Worm (Caenorhabditis elegans) whole organism, young adult: ENCODE data around the gene K08D10.11.
"Not testable (repeated sequence)": the region's sequence is repeated elsewhere in the genome, so short reads cannot be mapped to it uniquely, and the experiment has no call there.

ENCODE experiments used
- F22D6.2 ChIP-seq: sonication (generic microtip); optimal IDR thresholded peaks from 2 replicates; lab custom pipeline; 2016; ENCODE audit warnings: mild to moderate bottlenecking, missing genetic modification characterization, missing compliant biosample characterization
- F23B12.7 ChIP-seq: sonication (generic microtip); optimal IDR thresholded peaks from 2 replicates; lab custom pipeline; 2017; ENCODE audit warnings: missing genetic modification characterization, mild to moderate bottlenecking, missing compliant biosample characterization, antibody characterized with exemption, moderate library complexity; ENCODE audit not compliant: insufficient read depth
- F57C9.4 ChIP-seq: sonication (generic microtip); optimal IDR thresholded peaks from 2 replicates; lab custom pipeline; 2017; ENCODE audit warnings: mild to moderate bottlenecking, missing genetic modification characterization, missing compliant biosample characterization
- K12H6.12 ChIP-seq: fragments of 200-800 bp; sonication (Bioruptor generic); optimal IDR thresholded peaks from 2 replicates; lab custom pipeline; 2018; ENCODE audit warnings: mild to moderate bottlenecking, missing genetic modification characterization, missing compliant biosample characterization
- T07F8.4 ChIP-seq: sonication (generic microtip); optimal IDR thresholded peaks from 2 replicates; lab custom pipeline; 2016; ENCODE audit warnings: mild to moderate bottlenecking, missing genetic modification characterization, moderate library complexity, missing compliant biosample characterization
- Y95B8A.8 ChIP-seq: fragments of 200-800 bp; sonication (Bioruptor generic); IDR thresholded peaks from 2 replicates; pipeline ENCODE4 v1.3.6; 2022; ENCODE audit warnings: missing genetic modification reagents, missing genetic modification characterization, missing compliant biosample characterization
- ZK185.1 ChIP-seq: sonication (generic microtip); optimal IDR thresholded peaks from 2 replicates; lab custom pipeline; 2016; ENCODE audit warnings: mild to moderate bottlenecking, missing genetic modification characterization, missing compliant biosample characterization; ENCODE audit not compliant: poor library complexity, severe bottlenecking
- aptf-3 ChIP-seq: fragments of 200-800 bp; sonication (Bioruptor generic); IDR thresholded peaks from 2 replicates; pipeline ENCODE4 v1.3.6; 2022; ENCODE audit warnings: missing genetic modification characterization, missing compliant biosample characterization
- attf-5 ChIP-seq: fragments of 200-800 bp; sonication (Bioruptor generic); optimal IDR thresholded peaks from 2 replicates; lab custom pipeline; 2018; ENCODE audit warnings: mild to moderate bottlenecking, missing genetic modification characterization, missing compliant biosample characterization
- ceh-27 ChIP-seq: fragments of 200-800 bp; sonication (Bioruptor generic); optimal IDR thresholded peaks from 2 replicates; lab custom pipeline; 2018; ENCODE audit warnings: mild to moderate bottlenecking, missing genetic modification characterization, moderate library complexity, missing compliant biosample characterization
- ceh-40 ChIP-seq: fragments of 200-800 bp; sonication (Bioruptor generic); IDR thresholded peaks from 2 replicates; pipeline ENCODE4 v1.3.6; 2022; ENCODE audit warnings: missing genetic modification characterization, missing compliant biosample characterization
- ceh-58 ChIP-seq: fragments of 200-800 bp; sonication (Bioruptor generic); IDR thresholded peaks from 2 replicates; pipeline ENCODE4 v1.3.6; 2022; ENCODE audit warnings: missing genetic modification characterization, missing compliant biosample characterization
- die-1 ChIP-seq: sonication (generic microtip); optimal IDR thresholded peaks from 2 replicates; lab custom pipeline; 2016; ENCODE audit warnings: missing genotype, mild to moderate bottlenecking, missing genetic modification characterization, missing compliant biosample characterization
- egl-18 ChIP-seq: fragments of 200-800 bp; sonication (Bioruptor generic); IDR thresholded peaks from 2 replicates; pipeline ENCODE4 v1.3.6; 2022; ENCODE audit warnings: missing genetic modification reagents, missing genetic modification characterization, missing compliant biosample characterization
- him-1 ChIP-seq: sonication (generic microtip); optimal IDR thresholded peaks from 2 replicates; lab custom pipeline; 2016; ENCODE audit warnings: missing genotype, missing genetic modification reagents, missing genetic modification characterization, missing compliant biosample characterization
- lag-1 ChIP-seq: fragments of 200-800 bp; sonication (Bioruptor generic); IDR thresholded peaks from 2 replicates; pipeline ENCODE4 v1.3.6; 2022; ENCODE audit warnings: missing genetic modification reagents, missing genetic modification characterization, missing compliant biosample characterization
- let-526 ChIP-seq: fragments of 200-800 bp; sonication (Bioruptor generic); IDR thresholded peaks from 2 replicates; pipeline ENCODE4 v1.3.6; 2022; ENCODE audit warnings: missing genetic modification reagents, missing genetic modification characterization, missing compliant biosample characterization
- let-607 ChIP-seq, 2 experiments: fragments of 200-800 bp in 1 of 2; sonication (Bioruptor generic) in 1 of 2; sonication (generic microtip) in 1 of 2; optimal IDR thresholded peaks; 2 replicates each; lab custom pipeline; 2016 to 2018; ENCODE audit warnings: mild to moderate bottlenecking in 2 of 2, missing compliant biosample characterization in 2 of 2, missing genetic modification characterization in 2 of 2, moderate library complexity in 2 of 2, missing genotype in 1 of 2
- lir-1 ChIP-seq: fragments of 200-800 bp; sonication (Bioruptor generic); conservative IDR thresholded peaks from 2 replicates; pipeline ENCODE4 v1.3.6; 2022; ENCODE audit warnings: missing genetic modification reagents, missing genetic modification characterization, missing compliant biosample characterization
- madf-6 ChIP-seq: fragments of 200-800 bp; sonication (Bioruptor generic); IDR thresholded peaks from 2 replicates; pipeline ENCODE4 v1.3.6; 2022; ENCODE audit warnings: missing genetic modification reagents, missing genetic modification characterization, missing compliant biosample characterization
- madf-8 ChIP-seq: fragments of 200-800 bp; sonication (Bioruptor generic); conservative IDR thresholded peaks from 2 replicates; pipeline ENCODE4 v1.3.6; 2022; ENCODE audit warnings: missing genetic modification reagents, missing genetic modification characterization, missing compliant biosample characterization
- nfyb-1 ChIP-seq: fragments of 200-800 bp; sonication (Bioruptor generic); IDR thresholded peaks from 2 replicates; pipeline ENCODE4 v1.3.6; 2022; ENCODE audit warnings: missing genetic modification reagents, missing genetic modification characterization, missing compliant biosample characterization
- nhr-27 ChIP-seq: fragments of 200-800 bp; sonication (Bioruptor generic); optimal IDR thresholded peaks from 2 replicates; lab custom pipeline; 2018; ENCODE audit warnings: mild to moderate bottlenecking, missing genetic modification characterization, moderate library complexity, missing compliant biosample characterization
- pha-4 ChIP-seq: fragments of 150-350 bp; sonication (generic microtip); optimal IDR thresholded peaks from 2 replicates; lab custom pipeline; 2014; ENCODE audit warnings: missing biosample characterization, missing genetic modification reagents, missing genetic modification characterization
- repo-1 ChIP-seq: sonication (generic microtip); optimal IDR thresholded peaks from 2 replicates; lab custom pipeline; 2017; ENCODE audit warnings: mild to moderate bottlenecking, missing genetic modification characterization, missing compliant biosample characterization
- rpc-1 ChIP-seq, 2 experiments: fragments of 150-350 bp in 1 of 2; sonication (generic microtip) in 1 of 2; optimal IDR thresholded peaks; 2 replicates each; lab custom pipeline; 2014 to 2018; ENCODE audit warnings: missing biosample characterization in 1 of 2, missing genetic modification characterization in 1 of 2, missing genetic modification reagents in 1 of 2, missing genotype in 1 of 2
- sdz-38 ChIP-seq: sonication (generic microtip); optimal IDR thresholded peaks from 2 replicates; lab custom pipeline; 2016; ENCODE audit warnings: missing genotype, missing genetic modification characterization, missing compliant biosample characterization
- snpc-1.1 ChIP-seq: sonication (generic microtip); optimal IDR thresholded peaks from 2 replicates; lab custom pipeline; 2017; ENCODE audit warnings: missing genetic modification characterization, mild to moderate bottlenecking, missing compliant biosample characterization, antibody characterized with exemption, moderate library complexity, missing genotype, missing genetic modification reagents; ENCODE audit not compliant: insufficient read depth
- snpc-3.4 ChIP-seq: sonication (generic microtip); optimal IDR thresholded peaks from 2 replicates; lab custom pipeline; 2017; ENCODE audit warnings: missing genetic modification characterization, mild to moderate bottlenecking, missing compliant biosample characterization, antibody characterized with exemption, moderate library complexity, missing genotype, missing genetic modification reagents
- snpc-4 ChIP-seq, 5 experiments: fragments of 150-350 bp in 1 of 5; sonication (generic microtip) in 4 of 5; optimal IDR thresholded peaks; 2 replicates each; lab custom pipeline; 2014 to 2018; ENCODE audit warnings: missing genetic modification characterization in 5 of 5, missing biosample characterization in 3 of 5, antibody characterized with exemption in 2 of 5, mild to moderate bottlenecking in 2 of 5, missing compliant biosample characterization in 2 of 5, missing genotype in 2 of 5, moderate library complexity in 2 of 5, missing genetic modification reagents in 1 of 5
- tbx-9 ChIP-seq: sonication (generic microtip); optimal IDR thresholded peaks from 2 replicates; lab custom pipeline; 2016; ENCODE audit warnings: borderline replicate concordance, missing genetic modification characterization, inconsistent platforms, missing compliant biosample characterization
- tlf-1 ChIP-seq: fragments of 200-800 bp; sonication (Bioruptor generic); optimal IDR thresholded peaks from 2 replicates; lab custom pipeline; 2018; ENCODE audit warnings: mild to moderate bottlenecking, missing genetic modification characterization, missing compliant biosample characterization
- ztf-6 ChIP-seq: fragments of 200-800 bp; sonication (Bioruptor generic); IDR thresholded peaks from 2 replicates; pipeline ENCODE4 v1.3.6; 2022; ENCODE audit warnings: missing genetic modification reagents, missing genetic modification characterization, missing compliant biosample characterization

Gene K08D10.11

DNA sequence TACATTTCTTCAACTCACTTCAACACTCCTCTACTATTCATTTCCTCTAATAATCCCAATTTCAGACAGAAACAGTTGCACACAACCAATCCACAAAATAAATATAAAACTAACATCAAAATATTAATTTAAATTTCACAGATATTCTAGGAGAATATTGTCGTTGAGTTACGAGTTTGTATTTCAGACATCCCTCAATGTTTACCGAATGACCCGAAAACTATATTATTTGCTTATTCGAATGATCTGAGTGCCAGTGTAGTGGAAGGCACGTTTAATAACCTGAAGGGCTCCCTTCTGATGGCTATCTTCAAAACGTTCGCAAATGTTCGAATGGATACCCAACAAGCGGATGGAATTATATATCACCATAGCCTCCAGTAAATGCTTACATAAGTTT, 41.2 kb downstream of the K08D10.11 start, which contains the start of gene R07C12.3:
R07C12.3 (plus strand) TSS at position 301 of the 400 bp plus-strand sequence.
- TF ChIP-seq egl-18 (GFP tag; lab: Robert Waterston, UW) (no peak), die-1 (tag; lab: Kevin White, UChicago) (no peak), let-607 (tag; optimal IDR thresholded peaks at IDR 0.05; lab: Kevin White, UChicago) (no peak), snpc-1.1 (tag; lab: Kevin White, UChicago) (no peak), tbx-9 (tag; lab: Kevin White, UChicago) (no peak), madf-6 (no peak), pha-4 (tag; lab: Kevin White, UChicago) (no peak), rpc-1 (optimal IDR thresholded peaks at IDR 0.05; lab: Kevin White, UChicago) (no peak), rpc-1 (tag; optimal IDR thresholded peaks at IDR 0.05; lab: Kevin White, UChicago) (no peak), nhr-27 (tag; lab: Kevin White, UChicago) (no peak), T07F8.4 (tag; lab: Kevin White, UChicago) (no peak), K12H6.12 (tag; lab: Kevin White, UChicago) (no peak), ZK185.1 (tag; lab: Kevin White, UChicago) (no peak), tlf-1 (no peak), ceh-27 (GFP tag; lab: Kevin White, UChicago) (no peak), snpc-4 (GFP tag; optimal IDR thresholded peaks at IDR 0.05; lab: Kevin White, UChicago) (no peak), snpc-4 (tag; optimal IDR thresholded peaks at IDR 0.05; lab: Kevin White, UChicago) (no peak), repo-1 (tag; lab: Kevin White, UChicago) (no peak), let-526 (no peak), ceh-40 (no peak)

DNA sequence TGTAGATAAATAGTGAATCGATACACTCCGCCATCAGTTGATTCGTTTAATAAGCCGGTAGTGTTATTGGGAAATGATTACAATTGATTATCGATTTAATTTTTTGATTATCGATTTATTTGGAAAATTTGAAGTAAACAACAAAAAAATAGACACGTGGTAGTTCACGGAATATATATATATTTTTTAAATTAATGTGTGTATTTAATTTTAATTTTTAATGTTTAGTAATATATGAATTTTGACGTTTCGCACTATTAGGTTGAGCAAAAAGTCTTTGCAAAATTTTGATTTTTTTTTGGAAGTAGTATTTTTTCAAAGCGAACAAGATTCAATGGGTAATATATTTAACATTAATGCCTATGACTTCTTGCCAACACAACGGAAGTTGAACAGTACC, 43.0 kb downstream of the K08D10.11 start, which contains the start of gene F49F1.12:
F49F1.12 (minus strand) TSS at position 101 of the 400 bp plus-strand sequence.
- TF ChIP-seq repo-1 (tag; lab: Kevin White, UChicago); attf-5; sdz-38 (tag; lab: Kevin White, UChicago): not testable (repeated sequence)

DNA sequence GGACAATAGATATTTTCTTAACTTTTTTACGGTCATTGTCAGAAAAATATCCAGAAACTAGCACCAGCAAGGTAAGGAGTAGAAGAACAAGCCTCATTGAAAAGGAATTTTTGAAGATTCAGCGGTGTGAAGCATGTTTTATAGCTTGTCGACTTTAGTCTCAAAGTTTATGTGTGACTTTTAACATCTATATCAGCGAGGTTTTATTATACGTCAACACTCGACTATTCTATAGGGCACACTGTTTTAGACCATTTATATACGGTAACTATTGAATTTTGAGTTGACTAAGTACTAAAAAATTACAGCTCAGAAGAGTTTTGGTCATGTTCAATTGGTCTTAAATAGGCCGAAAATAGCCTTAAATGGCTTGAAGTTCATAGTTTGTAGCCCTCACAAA, 44.7 kb downstream of the K08D10.11 start, which contains the start of gene F49F1.11:
F49F1.11 (minus strand) TSS at position 101 of the 400 bp plus-strand sequence.
- no peak for TF ChIP-seq F23B12.7 (tag; lab: Kevin White, UChicago)
- no peak for TF ChIP-seq K12H6.12 (tag; lab: Kevin White, UChicago)
- TF ChIP-seq pha-4 (tag; lab: Kevin White, UChicago), result no peak
- TF ChIP-seq lir-1 (GFP tag; lab: Robert Waterston, UW), result no peak
- TF ChIP-seq aptf-3 (GFP tag; lab: Robert Waterston, UW), result no peak
- TF ChIP-seq nfyb-1 (GFP tag; lab: Robert Waterston, UW), result no peak
- no peak for TF ChIP-seq madf-8 (GFP tag; lab: Robert Waterston, UW)
- TF ChIP-seq lag-1 (GFP tag; lab: Robert Waterston, UW), result no peak
- no peak for TF ChIP-seq ZK185.1 (tag; lab: Kevin White, UChicago)
- no peak for TF ChIP-seq snpc-4 (GFP tag; optimal IDR thresholded peaks at IDR 0.05; lab: Kevin White, UChicago)
- TF ChIP-seq snpc-4 (tag; optimal IDR thresholded peaks at IDR 0.05; lab: Kevin White, UChicago), result no peak
- TF ChIP-seq ztf-6 (GFP tag; lab: Robert Waterston, UW), result no peak
- TF ChIP-seq F22D6.2 (tag; lab: Kevin White, UChicago), result no peak
- no peak for TF ChIP-seq Y95B8A.8 (GFP tag; lab: Robert Waterston, UW)
- no peak for TF ChIP-seq ceh-58 (GFP tag; lab: Robert Waterston, UW)
- no peak for TF ChIP-seq F57C9.4 (tag; lab: Kevin White, UChicago)
- TF ChIP-seq him-1, result no peak
- TF ChIP-seq snpc-3.4 (tag; lab: Kevin White, UChicago), result no peak
- no peak for TF ChIP-seq let-526
